Worm (Caenorhabditis elegans): ENCODE measurements around the gene nhr-110.

Gene nhr-110

DNA sequence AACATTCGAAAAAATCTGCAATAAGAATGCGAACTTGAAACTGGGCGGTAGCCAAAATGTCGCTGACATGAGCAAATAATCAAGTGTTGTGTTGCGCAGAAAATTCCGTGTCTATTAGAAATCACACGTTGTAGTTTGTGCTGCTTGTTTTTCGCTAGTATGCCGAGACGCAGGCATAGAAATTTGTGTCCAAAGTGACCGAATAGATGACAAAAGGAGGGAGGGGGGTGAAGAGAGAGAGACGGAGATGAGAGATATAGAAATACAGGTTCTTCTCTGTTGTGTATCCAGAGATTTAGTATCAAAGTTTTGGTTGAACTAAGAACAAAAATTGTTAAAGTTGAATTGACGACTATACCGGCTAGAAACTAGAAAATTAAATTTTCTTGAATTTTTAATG lies 3.0 kb upstream of the nhr-110 start (continued):
- TF ChIP-seq mxl-3 (GFP tag; optimal IDR thresholded peaks at IDR 0.05) = peak; percentile 23
- no peak for TF ChIP-seq unc-130 (GFP tag; optimal IDR thresholded peaks at IDR 0.05)
- TF ChIP-seq mxl-2 (GFP tag; conservative IDR thresholded peaks at IDR 0.05) = no peak
- no peak for TF ChIP-seq daf-8 (GFP tag; IDR thresholded peaks at IDR 0.05)
- no peak for TF ChIP-seq madf-5 (GFP tag; IDR thresholded peaks at IDR 0.05)
- TF ChIP-seq tag-97 (GFP tag; IDR thresholded peaks at IDR 0.05) = no peak
- no peak for TF ChIP-seq sdz-12 (GFP tag; optimal IDR thresholded peaks at IDR 0.05)
- TF ChIP-seq mes-2 (tag; optimal IDR thresholded peaks at IDR 0.05; ENCODE audit: poor library complexity, severe bottlenecking) = peak; percentile 21
- no peak for TF ChIP-seq nhr-10 (tag; optimal IDR thresholded peaks at IDR 0.05)
- no peak for TF ChIP-seq zfp-2 (tag; optimal IDR thresholded peaks at IDR 0.05)
- TF ChIP-seq pqm-1 (tag; optimal IDR thresholded peaks at IDR 0.05) = no peak
- TF ChIP-seq lim-7 (GFP tag; IDR thresholded peaks at IDR 0.05) = no peak
- TF ChIP-seq daf-12 (tag; optimal IDR thresholded peaks at IDR 0.05) = no peak
- TF ChIP-seq lsy-2 (tag; optimal IDR thresholded peaks at IDR 0.05) = no peak
- no peak for TF ChIP-seq F37D6.2 (tag; optimal IDR thresholded peaks at IDR 0.05)
- no peak for TF ChIP-seq D1046.2 (GFP tag; IDR thresholded peaks at IDR 0.05)
- TF ChIP-seq ceh-62 (tag; optimal IDR thresholded peaks at IDR 0.05) = no peak
- no peak for TF ChIP-seq lin-39 (tag; optimal IDR thresholded peaks at IDR 0.05)
- no peak for TF ChIP-seq Y48G9A.11 (GFP tag; IDR thresholded peaks at IDR 0.05)
- TF ChIP-seq F26F4.8 (GFP tag; conservative IDR thresholded peaks at IDR 0.05) = no peak
- TF ChIP-seq nhr-25 (tag; optimal IDR thresholded peaks at IDR 0.05; ENCODE audit: borderline replicate concordance, insufficient read depth) = peak; percentile 32
- no peak for TF ChIP-seq hif-1 (tag; optimal IDR thresholded peaks at IDR 0.05)
- TF ChIP-seq aly-2 (tag; optimal IDR thresholded peaks at IDR 0.05) = no peak
- no peak for TF ChIP-seq R02D3.7 (tag; optimal IDR thresholded peaks at IDR 0.05)
- no peak for TF ChIP-seq zip-11 (GFP tag; IDR thresholded peaks at IDR 0.05)
- no peak for TF ChIP-seq F10B5.3 (tag; optimal IDR thresholded peaks at IDR 0.05)
- TF ChIP-seq ceh-44 (GFP tag; IDR thresholded peaks at IDR 0.05) = no peak
- TF ChIP-seq lin-1 (GFP tag; IDR thresholded peaks at IDR 0.05) = no peak
- TF ChIP-seq nhr-28 (tag; optimal IDR thresholded peaks at IDR 0.05) = peak; percentile 100
- no peak for TF ChIP-seq rbr-2 (tag; optimal IDR thresholded peaks at IDR 0.05)
- no peak for TF ChIP-seq egl-27 (tag; optimal IDR thresholded peaks at IDR 0.05)
- no peak for TF ChIP-seq nhr-48 (tag; optimal IDR thresholded peaks at IDR 0.05)
- TF ChIP-seq daf-16 (GFP tag; optimal IDR thresholded peaks at IDR 0.05) = no peak
- TF ChIP-seq daf-16 (tag; optimal IDR thresholded peaks at IDR 0.05) = no peak
- TF ChIP-seq Y75B8A.6 (GFP tag; IDR thresholded peaks at IDR 0.05) = no peak
- TF ChIP-seq lir-3 (tag; optimal IDR thresholded peaks at IDR 0.05) = no peak
- TF ChIP-seq php-3 (GFP tag; IDR thresholded peaks at IDR 0.05) = no peak
- no peak for TF ChIP-seq ctbp-1 (GFP tag; IDR thresholded peaks at IDR 0.05)
- no peak for TF ChIP-seq cey-2 (tag; optimal IDR thresholded peaks at IDR 0.05; ENCODE audit: borderline replicate concordance, insufficient read depth)
- TF ChIP-seq hlh-11 (tag; optimal IDR thresholded peaks at IDR 0.05) = peak; percentile 40
- no peak for TF ChIP-seq F44E2.7 (GFP tag; IDR thresholded peaks at IDR 0.05)
- no peak for TF ChIP-seq ZK546.5 (tag; optimal IDR thresholded peaks at IDR 0.05)
- TF ChIP-seq arid-1 (GFP tag; conservative IDR thresholded peaks at IDR 0.05) = no peak
- no peak for TF ChIP-seq pha-4 (GFP tag; IDR thresholded peaks at IDR 0.05)
- TF ChIP-seq pha-4 (tag; optimal IDR thresholded peaks at IDR 0.05) = no peak
- TF ChIP-seq aha-1 (tag) = peak; percentile 25
- no peak for TF ChIP-seq madf-9 (GFP tag; conservative IDR thresholded peaks at IDR 0.05)
- no peak for TF ChIP-seq nhr-11 (tag; optimal IDR thresholded peaks at IDR 0.05)
- TF ChIP-seq T20F7.1 (GFP tag; optimal IDR thresholded peaks at IDR 0.05) = no peak
- no peak for TF ChIP-seq attf-4 (tag; optimal IDR thresholded peaks at IDR 0.05)
- no peak for TF ChIP-seq dpl-1 (GFP tag; optimal IDR thresholded peaks at IDR 0.05)
- TF ChIP-seq zip-2 (tag; optimal IDR thresholded peaks at IDR 0.05) = no peak
- no peak for TF ChIP-seq T26A8.4 (GFP tag; IDR thresholded peaks at IDR 0.05)

All from whole organism, L4 larva.